Worm (Caenorhabditis elegans) whole organism, L2 larva: Measurements from ENCODE around the gene R10E11.5.

Source experiments
- C34F6.9 ChIP-seq: fragments of 150-350 bp; optimal IDR thresholded peaks from 2 replicates; lab custom pipeline; 2014; ENCODE audit warnings: missing biosample characterization, missing genetic modification characterization
- F13H6.1 ChIP-seq: sonication (generic microtip); optimal IDR thresholded peaks from 2 replicates; lab custom pipeline; 2016; ENCODE audit warnings: missing genetic modification characterization, missing compliant biosample characterization
- Y55F3AM.14 ChIP-seq: fragments of 200-800 bp; sonication (Bioruptor generic); optimal IDR thresholded peaks from 2 replicates; lab custom pipeline; 2018; ENCODE audit warnings: mild to moderate bottlenecking, missing genetic modification characterization, missing compliant biosample characterization
- alr-1 ChIP-seq: fragments of 150-350 bp; optimal IDR thresholded peaks from 2 replicates; lab custom pipeline; 2014; ENCODE audit warnings: missing biosample characterization, missing genetic modification characterization
- aly-2 ChIP-seq: fragments of 150-350 bp; optimal IDR thresholded peaks from 2 replicates; lab custom pipeline; 2014; ENCODE audit warnings: missing biosample characterization, missing genetic modification characterization
- ama-1 ChIP-seq: fragments of 150-350 bp; optimal IDR thresholded peaks from 2 replicates; lab custom pipeline; 2018; ENCODE audit warnings: inconsistent platforms
- blmp-1 ChIP-seq: sonication (generic microtip); optimal IDR thresholded peaks from 2 replicates; lab custom pipeline; 2017; ENCODE audit warnings: missing genetic modification characterization, mild to moderate bottlenecking, missing compliant biosample characterization, antibody characterized with exemption, moderate library complexity; ENCODE audit not compliant: insufficient read depth
- ceh-16 ChIP-seq: fragments of 150-350 bp; optimal IDR thresholded peaks from 2 replicates; lab custom pipeline; 2014; ENCODE audit warnings: missing biosample characterization, missing genetic modification characterization
- ceh-82 ChIP-seq: fragments of 150-350 bp; optimal IDR thresholded peaks from 2 replicates; lab custom pipeline; 2014; ENCODE audit warnings: missing biosample characterization, missing genetic modification characterization
- elt-3 ChIP-seq: sonication (generic microtip); optimal IDR thresholded peaks from 2 replicates; lab custom pipeline; 2017; ENCODE audit warnings: missing biosample characterization, missing genetic modification characterization
- fos-1 ChIP-seq: fragments of 150-350 bp; optimal IDR thresholded peaks from 2 replicates; lab custom pipeline; 2014; ENCODE audit warnings: missing biosample characterization, missing genetic modification characterization
- gmeb-1 ChIP-seq: fragments of 150-350 bp; optimal IDR thresholded peaks from 2 replicates; lab custom pipeline; 2014; ENCODE audit warnings: missing biosample characterization, missing genetic modification characterization
- lin-13 ChIP-seq: fragments of 150-350 bp; optimal IDR thresholded peaks from 2 replicates; lab custom pipeline; 2014; ENCODE audit warnings: missing biosample characterization, missing genetic modification reagents, missing genetic modification characterization
- lsy-2 ChIP-seq, 2 experiments: fragments of 150-350 bp in 1 of 2; sonication (generic microtip) in 1 of 2; optimal IDR thresholded peaks; 2 replicates each; lab custom pipeline; 2014 to 2017; ENCODE audit warnings: missing biosample characterization in 2 of 2, missing genetic modification characterization in 2 of 2
- mdl-1 ChIP-seq, 2 experiments: fragments of 150-350 bp in 1 of 2; sonication (generic microtip) in 1 of 2; optimal IDR thresholded peaks; 2 replicates each; lab custom pipeline; 2017; ENCODE audit warnings: missing biosample characterization in 2 of 2, missing genetic modification characterization in 2 of 2
- nhr-10 ChIP-seq: sonication (generic microtip); optimal IDR thresholded peaks from 2 replicates; lab custom pipeline; 2017; ENCODE audit warnings: missing biosample characterization, missing genetic modification characterization
- nhr-11 ChIP-seq: fragments of 150-350 bp; optimal IDR thresholded peaks from 2 replicates; lab custom pipeline; 2014; ENCODE audit warnings: missing biosample characterization, missing genetic modification characterization
- nhr-129 ChIP-seq: fragments of 150-350 bp; optimal IDR thresholded peaks from 2 replicates; lab custom pipeline; 2014; ENCODE audit warnings: missing biosample characterization, missing genetic modification characterization
- nhr-21 ChIP-seq: fragments of 150-350 bp; optimal IDR thresholded peaks from 2 replicates; lab custom pipeline; 2014; ENCODE audit warnings: missing biosample characterization, missing genetic modification characterization
- nhr-237 ChIP-seq: fragments of 150-350 bp; optimal IDR thresholded peaks from 2 replicates; lab custom pipeline; 2014; ENCODE audit warnings: missing biosample characterization, missing genetic modification characterization
- nhr-25 ChIP-seq: fragments of 150-350 bp; sonication (generic microtip); optimal IDR thresholded peaks from 3 replicates; lab custom pipeline; 2014; ENCODE audit warnings: missing biosample characterization, missing genetic modification characterization
- nhr-6 ChIP-seq: fragments of 150-350 bp; optimal IDR thresholded peaks from 2 replicates; lab custom pipeline; 2014; ENCODE audit warnings: missing biosample characterization, missing genetic modification characterization
- nhr-77 ChIP-seq: fragments of 150-350 bp; optimal IDR thresholded peaks from 2 replicates; lab custom pipeline; 2014; ENCODE audit warnings: missing biosample characterization, missing genetic modification characterization
- peb-1 ChIP-seq: fragments of 150-350 bp; optimal IDR thresholded peaks from 2 replicates; lab custom pipeline; 2014; ENCODE audit warnings: missing biosample characterization, missing genetic modification characterization
- sem-4 ChIP-seq: fragments of 150-350 bp; optimal IDR thresholded peaks from 2 replicates; lab custom pipeline; 2014; ENCODE audit warnings: missing biosample characterization, missing genetic modification reagents, missing genetic modification characterization
- skn-1 ChIP-seq: sonication (generic microtip); optimal IDR thresholded peaks from 2 replicates; lab custom pipeline; 2017; ENCODE audit warnings: missing biosample characterization, missing genetic modification characterization
- sma-3 ChIP-seq: sonication (generic microtip); optimal IDR thresholded peaks from 2 replicates; lab custom pipeline; 2016; ENCODE audit warnings: missing genetic modification reagents, missing genetic modification characterization, missing compliant biosample characterization
- sma-9 ChIP-seq, 2 experiments: fragments of 150-350 bp in 1 of 2; sonication (generic microtip) in 1 of 2; optimal IDR thresholded peaks; 2 replicates each; lab custom pipeline; 2014 to 2016; ENCODE audit warnings: missing genetic modification characterization in 2 of 2, mild to moderate bottlenecking in 1 of 2, missing biosample characterization in 1 of 2, missing compliant biosample characterization in 1 of 2, missing genetic modification reagents in 1 of 2, moderate library complexity in 1 of 2
- snpc-4 ChIP-seq: fragments of 150-350 bp; optimal IDR thresholded peaks from 2 replicates; lab custom pipeline; 2014; ENCODE audit warnings: missing biosample characterization, missing genetic modification characterization
- unc-55 ChIP-seq: fragments of 150-350 bp; sonication (generic microtip); optimal IDR thresholded peaks from 3 replicates; lab custom pipeline; 2014; ENCODE audit warnings: missing biosample characterization, missing genetic modification reagents, missing genetic modification characterization
- unc-62 ChIP-seq: fragments of 150-350 bp; optimal IDR thresholded peaks from 2 replicates; lab custom pipeline; 2014; ENCODE audit warnings: missing biosample characterization, missing genetic modification reagents, missing genetic modification characterization
- zag-1 ChIP-seq: fragments of 150-350 bp; optimal IDR thresholded peaks from 2 replicates; lab custom pipeline; 2014; ENCODE audit warnings: missing biosample characterization, missing genetic modification characterization
- ztf-11 ChIP-seq: sonication (generic microtip); optimal IDR thresholded peaks from 2 replicates; lab custom pipeline; 2017; ENCODE audit warnings: missing biosample characterization, missing genetic modification characterization
- ztf-4 ChIP-seq: fragments of 150-350 bp; optimal IDR thresholded peaks from 2 replicates; lab custom pipeline; 2014; ENCODE audit warnings: missing biosample characterization, missing genetic modification characterization

R10E11.5 gene

ce11 chrIII:9751074-9751473 lies 38.4 kb downstream of the R10E11.5 start, which contains the start of gene T05G5.5:
Gene T05G5.5, minus strand, starts transcription at chrIII:9751432.
- TF ChIP-seq nhr-6 (tag; lab: Kevin White, UChicago): no peak
- no peak for TF ChIP-seq mdl-1 (tag; optimal IDR thresholded peaks at IDR 0.05; lab: Kevin White, UChicago)
- no peak for TF ChIP-seq nhr-25 (tag; lab: Kevin White, UChicago)
- no peak for TF ChIP-seq ceh-82
- no peak for TF ChIP-seq Y55F3AM.14 (GFP tag; lab: Kevin White, UChicago)
- TF ChIP-seq elt-3 (tag; lab: Kevin White, UChicago): no peak
- no peak for TF ChIP-seq ztf-11 (tag; lab: Kevin White, UChicago)
- no peak for TF ChIP-seq alr-1 (tag; lab: Kevin White, UChicago)
- no peak for TF ChIP-seq unc-62 (GFP tag; lab: Kevin White, UChicago)
- no peak for TF ChIP-seq nhr-77
- TF ChIP-seq, all 48 proteins: peak for 0

- no peak for TF ChIP-seq blmp-1 (tag; lab: Kevin White, UChicago)
- no peak for TF ChIP-seq nhr-6 (tag; lab: Kevin White, UChicago)
- no peak for TF ChIP-seq F13H6.1 (tag; lab: Kevin White, UChicago)
Observed at ce11 chrIII:9748694-9749093, 40.8 kb downstream of the R10E11.5 start, which contains the start of gene T05G5.4. Gene T05G5.4, plus strand, starts transcription at chrIII:9748934.

- TF ChIP-seq sem-4 (no peak), unc-55 (GFP tag; lab: Kevin White, UChicago) (peak; percentile 77), nhr-237 (tag; lab: Kevin White, UChicago) (no peak), lsy-2 (tag; optimal IDR thresholded peaks at IDR 0.05; lab: Kevin White, UChicago) (peak in 1 of 2 experiments; percentile 66), skn-1 (tag; lab: Kevin White, UChicago) (no peak), ceh-16 (no peak), C34F6.9 (tag; lab: Kevin White, UChicago) (peak; percentile 32), nhr-129 (tag; lab: Kevin White, UChicago) (peak; percentile 78), mdl-1 (tag; optimal IDR thresholded peaks at IDR 0.05; lab: Kevin White, UChicago) (no peak), ztf-4 (tag; lab: Kevin White, UChicago) (no peak), lin-13 (GFP tag; lab: Kevin White, UChicago) (peak; percentile 0), nhr-11 (no peak), fos-1 (peak; percentile 25), ama-1 (lab: Kevin White, UChicago) (no peak), nhr-10 (no peak), gmeb-1 (peak; percentile 83)
Observed at ce11 chrIII:9747133-9747532, 42.3 kb downstream of the R10E11.5 start, which contains the start of the genes iff-1 and cdk-1. Gene iff-1, minus strand, starts transcription at chrIII:9747193. Gene cdk-1, plus strand, starts transcription at chrIII:9747472.

- TF ChIP-seq alr-1 (tag; lab: Kevin White, UChicago): no peak
- TF ChIP-seq fos-1: no peak
- TF ChIP-seq snpc-4 (tag; lab: Kevin White, UChicago): no peak
- TF ChIP-seq elt-3 (tag; lab: Kevin White, UChicago): no peak
Observed at ce11 chrIII:9746665-9747064, 42.8 kb downstream of the R10E11.5 start.

DNA sequence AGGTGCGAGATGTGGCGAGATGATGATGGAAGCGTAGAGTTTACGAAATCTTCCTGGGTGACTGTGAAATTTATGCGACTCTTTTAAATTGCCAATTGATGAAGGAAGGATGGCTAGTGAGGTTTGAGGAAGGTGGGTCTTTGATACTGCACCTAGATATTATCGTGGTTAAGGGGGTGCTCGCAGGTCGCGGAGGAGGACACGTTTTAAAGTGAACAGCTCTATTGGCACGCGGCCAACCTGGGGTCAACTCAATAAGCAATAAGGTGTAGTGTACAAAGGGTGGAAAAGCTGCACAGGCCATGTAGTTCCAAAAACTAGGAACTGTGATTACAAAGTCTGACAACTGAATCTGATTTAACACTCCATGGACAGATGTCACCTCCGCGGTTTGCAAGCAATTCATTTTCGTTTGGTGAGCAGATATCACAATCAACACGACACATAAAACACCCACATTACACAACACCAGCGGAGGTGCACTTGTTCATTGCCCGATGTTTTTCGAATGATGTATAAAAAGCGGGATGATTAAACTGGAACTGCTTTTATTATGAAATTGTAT lies 44.0 kb downstream of the R10E11.5 start:
- no peak for TF ChIP-seq nhr-21 (tag; lab: Kevin White, UChicago)
- TF ChIP-seq aly-2 (tag; lab: Kevin White, UChicago): no peak
- no peak for TF ChIP-seq blmp-1 (tag; lab: Kevin White, UChicago)
- no peak for TF ChIP-seq zag-1
- TF ChIP-seq nhr-237 (tag; lab: Kevin White, UChicago): no peak
- TF ChIP-seq nhr-6 (tag; lab: Kevin White, UChicago): no peak

DNA sequence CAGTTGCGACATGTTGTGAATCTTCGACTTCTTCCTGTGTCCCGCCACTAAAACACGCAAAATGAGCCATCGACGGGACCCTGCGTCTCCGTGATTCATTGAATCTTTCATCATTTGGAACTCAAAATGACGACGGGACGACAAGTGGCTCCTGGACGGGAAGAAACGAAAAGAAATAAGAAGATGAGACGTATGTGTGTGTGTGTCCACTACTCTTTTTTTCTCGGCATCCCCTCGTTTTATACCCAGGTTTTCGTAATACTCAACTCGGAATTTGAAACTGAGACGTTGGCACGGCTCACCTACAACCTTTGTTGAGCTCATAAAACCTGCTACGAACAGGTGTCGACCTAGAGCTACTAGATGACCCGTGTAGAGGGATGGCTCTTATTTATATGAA lies 44.9 kb downstream of the R10E11.5 start:
- no peak for TF ChIP-seq ztf-11 (tag; lab: Kevin White, UChicago)
- no peak for TF ChIP-seq aly-2 (tag; lab: Kevin White, UChicago)
- peak in 1 of 2 experiments; percentile 16 for TF ChIP-seq lsy-2 (tag; optimal IDR thresholded peaks at IDR 0.05; lab: Kevin White, UChicago)
- peak; percentile 41 for TF ChIP-seq C34F6.9 (tag; lab: Kevin White, UChicago)
- TF ChIP-seq nhr-129 (tag; lab: Kevin White, UChicago): peak; percentile 59
- no peak for TF ChIP-seq gmeb-1
- TF ChIP-seq unc-62 (GFP tag; lab: Kevin White, UChicago): no peak
- peak; percentile 10 for TF ChIP-seq sma-9 (GFP tag; optimal IDR thresholded peaks at IDR 0.05; lab: Kevin White, UChicago)
- no peak for TF ChIP-seq sma-9 (tag; optimal IDR thresholded peaks at IDR 0.05; lab: Kevin White, UChicago)
- no peak for TF ChIP-seq sem-4
- TF ChIP-seq ceh-82: no peak
- no peak for TF ChIP-seq sma-3
- TF ChIP-seq elt-3 (tag; lab: Kevin White, UChicago): no peak
- peak; percentile 72 for TF ChIP-seq F13H6.1 (tag; lab: Kevin White, UChicago)
- TF ChIP-seq peb-1 (tag; lab: Kevin White, UChicago): no peak
- TF ChIP-seq, all 48 proteins: peak for 5
